Worm (Caenorhabditis elegans): ENCODE results near the gene C13G5.2.

DNA sequence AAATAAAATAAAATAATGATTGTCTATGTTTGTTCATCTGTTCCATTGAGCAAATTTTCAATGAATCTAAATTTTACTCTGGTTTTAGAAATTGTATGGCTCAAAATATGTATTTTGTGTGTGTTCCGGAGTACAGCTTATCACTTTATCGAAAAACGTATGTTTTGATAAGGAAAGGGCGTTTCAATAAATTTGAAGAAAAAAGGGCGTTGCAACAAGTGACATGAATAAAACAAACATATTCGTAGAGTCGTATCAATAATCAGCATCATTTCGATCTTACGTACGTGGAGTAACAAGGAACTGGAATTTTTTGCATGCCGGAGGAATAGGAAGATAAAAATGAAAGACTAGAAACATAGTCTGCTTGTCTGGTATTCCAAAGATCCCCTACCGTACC is 24.2 kb downstream of the C13G5.2 start:
- TF ChIP-seq pha-4 (GFP tag; IDR thresholded peaks at IDR 0.05) (no peak), pha-4 (tag; optimal IDR thresholded peaks at IDR 0.05) (no peak), fkh-10 (GFP tag; optimal IDR thresholded peaks at IDR 0.05) (no peak), saeg-2 (GFP tag; IDR thresholded peaks at IDR 0.05) (no peak), skn-1 (tag; optimal IDR thresholded peaks at IDR 0.05) (no peak)
